Worm (Caenorhabditis elegans) whole organism, L4 larva: Measurements from ENCODE around the gene mam-6.

Source experiments
- R02D3.7 ChIP-seq: fragments of 150-350 bp; sonication (generic microtip); optimal IDR thresholded peaks from 3 replicates; lab custom pipeline; 2014; ENCODE audit warnings: missing biosample characterization, missing genetic modification characterization
- fos-1 ChIP-seq: fragments of 150-350 bp; optimal IDR thresholded peaks from 2 replicates; lab custom pipeline; 2014; ENCODE audit warnings: missing biosample characterization, missing genetic modification characterization
- saeg-2 ChIP-seq: fragments of 200-800 bp; sonication (Bioruptor generic); IDR thresholded peaks from 2 replicates; pipeline ENCODE4 v1.3.6; 2022; ENCODE audit warnings: missing genetic modification reagents, missing genetic modification characterization, missing compliant biosample characterization
- snpc-4 ChIP-seq: fragments of 150-350 bp; optimal IDR thresholded peaks from 2 replicates; lab custom pipeline; 2014; ENCODE audit warnings: missing biosample characterization, missing genetic modification characterization
- ztf-7 ChIP-seq: fragments of 150-350 bp; optimal IDR thresholded peaks from 2 replicates; lab custom pipeline; 2014; ENCODE audit warnings: missing biosample characterization, missing genetic modification characterization

- TF ChIP-seq snpc-4 (no peak), ztf-7 (tag; lab: Kevin White, UChicago) (no peak), R02D3.7 (tag; lab: Kevin White, UChicago) (no peak), saeg-2 (GFP tag; lab: Robert Waterston, UW) (no peak), fos-1 (tag; lab: Kevin White, UChicago) (no peak)
Observed at ce11 chrX:15042549-15042948, 26.6 kb downstream of the mam-6 start.
